Worm (Caenorhabditis elegans): ENCODE measurements around the gene damt-1.

damt-1 gene

DNA sequence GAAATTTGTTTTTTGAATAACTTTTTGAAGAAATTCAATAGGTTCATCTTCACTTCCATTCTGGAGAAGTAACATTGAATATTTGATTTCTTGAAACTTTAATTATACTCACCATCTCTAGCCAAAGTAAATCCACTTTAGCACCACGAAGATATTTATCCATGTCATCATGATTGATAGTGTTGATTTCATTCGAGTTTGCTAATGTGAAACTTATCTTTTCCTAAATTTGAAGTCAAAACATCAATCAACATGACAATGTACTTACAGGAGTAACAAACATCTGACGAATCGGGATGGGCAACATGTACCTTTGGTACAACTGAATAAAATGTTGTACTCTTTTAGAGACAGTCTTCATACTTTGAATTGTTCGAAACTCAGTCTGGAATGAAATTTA, 22.6 kb upstream of the damt-1 start:
- TF ChIP-seq aha-1 (tag; optimal IDR thresholded peaks at IDR 0.05), result no peak
- TF ChIP-seq nhr-76 (tag; optimal IDR thresholded peaks at IDR 0.05), result no peak
- no peak for TF ChIP-seq isw-1 (GFP tag; IDR thresholded peaks at IDR 0.05)
- TF ChIP-seq fkh-10 (GFP tag; optimal IDR thresholded peaks at IDR 0.05), result no peak
- no peak for TF ChIP-seq efl-3 (GFP tag; optimal IDR thresholded peaks at IDR 0.05)
- TF ChIP-seq unc-86 (tag; optimal IDR thresholded peaks at IDR 0.05), result no peak
- no peak for TF ChIP-seq pqm-1 (tag; optimal IDR thresholded peaks at IDR 0.05)
- TF ChIP-seq mab-9 (GFP tag; IDR thresholded peaks at IDR 0.05), result no peak
- TF ChIP-seq nhr-71 (tag; optimal IDR thresholded peaks at IDR 0.05), result no peak
- TF ChIP-seq nhr-12 (tag; optimal IDR thresholded peaks at IDR 0.05), result no peak
- TF ChIP-seq nhr-28 (tag; optimal IDR thresholded peaks at IDR 0.05), result no peak
- no peak for TF ChIP-seq vab-15 (tag; optimal IDR thresholded peaks at IDR 0.05)

DNA sequence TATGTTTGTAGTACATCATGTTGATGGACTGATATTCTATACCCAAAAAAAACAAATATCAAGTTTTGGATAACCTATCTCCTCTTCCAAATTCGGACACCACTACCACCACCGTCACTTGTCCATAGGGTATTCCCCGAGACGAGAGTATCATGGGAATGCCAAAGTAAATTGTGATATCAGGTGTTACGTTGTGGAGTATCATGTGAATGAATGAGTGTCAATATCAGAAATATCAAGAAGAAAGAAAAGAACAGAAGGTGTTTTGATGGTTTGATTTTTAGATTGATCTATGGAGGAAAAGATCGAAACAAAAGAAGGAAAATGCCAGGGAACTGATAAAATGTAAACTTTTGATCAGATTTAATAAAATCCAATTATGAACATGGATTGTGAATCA, 21.7 kb upstream of the damt-1 start:
- TF ChIP-seq grh-1 (GFP tag; IDR thresholded peaks at IDR 0.05), result no peak
- TF ChIP-seq C04F5.9 (tag; optimal IDR thresholded peaks at IDR 0.05), result no peak
- no peak for TF ChIP-seq unc-62 (GFP tag; optimal IDR thresholded peaks at IDR 0.05)
- TF ChIP-seq nhr-12 (tag; optimal IDR thresholded peaks at IDR 0.05), result no peak
- peak in 2 of 6 experiments; percentile 51 to 85 for TF ChIP-seq elt-3 (tag; optimal IDR thresholded peaks at IDR 0.05)
- no peak for TF ChIP-seq isw-1 (GFP tag; IDR thresholded peaks at IDR 0.05)
- TF ChIP-seq unc-130 (tag; optimal IDR thresholded peaks at IDR 0.05), result peak; percentile 81
- TF ChIP-seq ceh-82 (tag; optimal IDR thresholded peaks at IDR 0.05), result no peak
- no peak for TF ChIP-seq ceh-88 (GFP tag; IDR thresholded peaks at IDR 0.05)
- TF ChIP-seq unc-98 (GFP tag; IDR thresholded peaks at IDR 0.05), result no peak
- no peak for TF ChIP-seq hpl-2 (GFP tag; optimal IDR thresholded peaks at IDR 0.05)
- TF ChIP-seq nhr-90 (tag; optimal IDR thresholded peaks at IDR 0.05; ENCODE audit: poor library complexity), result no peak
- TF ChIP-seq lsy-2 (tag; optimal IDR thresholded peaks at IDR 0.05), result peak; percentile 44 to 55
- TF ChIP-seq efl-1 (optimal IDR thresholded peaks at IDR 0.05), result no peak
- no peak for TF ChIP-seq efl-1 (GFP tag; optimal IDR thresholded peaks at IDR 0.05 in 1 of 2)
- no peak for TF ChIP-seq ama-1 (optimal IDR thresholded peaks at IDR 0.05)
- no peak for TF ChIP-seq dsc-1 (tag; optimal IDR thresholded peaks at IDR 0.05)
- TF ChIP-seq egl-27 (tag; optimal IDR thresholded peaks at IDR 0.05), result no peak
- no peak for TF ChIP-seq tlp-1 (tag; optimal IDR thresholded peaks at IDR 0.05)
- no peak for TF ChIP-seq aly-2 (tag; optimal IDR thresholded peaks at IDR 0.05)
- peak; percentile 85 for TF ChIP-seq lin-14 (GFP tag; optimal IDR thresholded peaks at IDR 0.05)
- TF ChIP-seq sox-4 (tag; optimal IDR thresholded peaks at IDR 0.05), result no peak
- no peak for TF ChIP-seq ceh-63 (GFP tag; optimal IDR thresholded peaks at IDR 0.05)
- TF ChIP-seq ztf-4 (tag; optimal IDR thresholded peaks at IDR 0.05), result peak; percentile 35
- no peak for TF ChIP-seq fkh-10 (GFP tag; optimal IDR thresholded peaks at IDR 0.05)
- peak; percentile 4 for TF ChIP-seq skn-1 (tag; optimal IDR thresholded peaks at IDR 0.05)
- no peak for TF ChIP-seq jun-1 (tag; optimal IDR thresholded peaks at IDR 0.05)
- TF ChIP-seq pax-3 (tag; optimal IDR thresholded peaks at IDR 0.05), result no peak
- TF ChIP-seq nhr-11 (tag; optimal IDR thresholded peaks at IDR 0.05), result peak; percentile 36
- TF ChIP-seq unc-86 (tag; optimal IDR thresholded peaks at IDR 0.05), result no peak
- TF ChIP-seq lin-39 (tag; optimal IDR thresholded peaks at IDR 0.05), result no peak
- TF ChIP-seq F16B12.6 (tag; optimal IDR thresholded peaks at IDR 0.05), result no peak
- no peak for TF ChIP-seq nhr-76 (tag; optimal IDR thresholded peaks at IDR 0.05)
- no peak for TF ChIP-seq pqm-1 (tag; optimal IDR thresholded peaks at IDR 0.05)
- TF ChIP-seq ztf-11 (tag; optimal IDR thresholded peaks at IDR 0.05), result no peak
- TF ChIP-seq ceh-90 (tag; optimal IDR thresholded peaks at IDR 0.05), result no peak
- no peak for TF ChIP-seq sptf-1 (tag; optimal IDR thresholded peaks at IDR 0.05)
- TF ChIP-seq snpc-4 (tag; optimal IDR thresholded peaks at IDR 0.05), result no peak
- peak; percentile 88 for TF ChIP-seq nhr-71 (tag; optimal IDR thresholded peaks at IDR 0.05)
- TF ChIP-seq dpl-1 (GFP tag; optimal IDR thresholded peaks at IDR 0.05), result peak in 2 of 3 experiments; percentile 23 to 44
- no peak for TF ChIP-seq alr-1 (tag; optimal IDR thresholded peaks at IDR 0.05; ENCODE audit: borderline replicate concordance)
- peak; percentile 77 for TF ChIP-seq snu-23 (GFP tag; optimal IDR thresholded peaks at IDR 0.05)
- peak; percentile 33 for TF ChIP-seq nhr-47 (tag; optimal IDR thresholded peaks at IDR 0.05)
- no peak for TF ChIP-seq hlh-17 (GFP tag; optimal IDR thresholded peaks at IDR 0.05; ENCODE audit: borderline replicate concordance)
- TF ChIP-seq nhr-237 (tag; optimal IDR thresholded peaks at IDR 0.05), result no peak
- no peak for TF ChIP-seq Y116A8C.19 (tag; optimal IDR thresholded peaks at IDR 0.05; ENCODE audit: borderline replicate concordance)
- TF ChIP-seq ets-5 (GFP tag; IDR thresholded peaks at IDR 0.05), result no peak
